Worm (Caenorhabditis elegans): ENCODE measurements around the gene C10C6.7.
A peak's percentile ranks its signal among the peaks of the same experiment; 100 is the strongest.

Gene C10C6.7

DNA sequence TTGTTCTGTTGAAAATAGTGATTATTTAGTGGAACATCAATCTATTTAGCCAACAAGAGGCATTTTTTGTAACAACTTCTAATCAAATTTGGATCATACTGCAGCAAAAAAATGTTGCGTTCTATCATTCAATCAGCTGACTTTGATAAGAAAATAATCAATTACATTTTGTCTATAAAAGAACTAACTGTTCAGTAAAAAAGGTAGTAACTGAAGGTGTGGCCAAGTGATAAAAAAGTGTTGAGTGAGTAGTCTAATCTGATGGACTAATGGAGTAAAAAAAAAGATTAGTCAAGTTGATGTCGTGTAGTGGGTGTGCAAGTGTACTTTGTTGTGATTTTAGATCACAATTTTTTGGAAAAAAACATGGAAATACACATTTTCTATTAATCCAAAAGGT is 25.0 kb upstream of the C10C6.7 start:
- TF ChIP-seq nfya-1 (tag; optimal IDR thresholded peaks at IDR 0.05; ENCODE audit: borderline replicate concordance, insufficient read depth) (no peak), lsy-27 (tag; optimal IDR thresholded peaks at IDR 0.05; ENCODE audit: borderline replicate concordance, insufficient read depth) (no peak), K12H6.12 (tag; optimal IDR thresholded peaks at IDR 0.05) (no peak), mxl-1 (tag; optimal IDR thresholded peaks at IDR 0.05) (no peak), ceh-40 (GFP tag; IDR thresholded peaks at IDR 0.05) (no peak), bed-1 (GFP tag; IDR thresholded peaks at IDR 0.05) (no peak), chd-7 (tag; optimal IDR thresholded peaks at IDR 0.05) (no peak), nhr-120 (GFP tag; IDR thresholded peaks at IDR 0.05) (no peak), K11D2.4 (GFP tag; IDR thresholded peaks at IDR 0.05) (no peak), egrh-3 (GFP tag; IDR thresholded peaks at IDR 0.05) (no peak), sdz-38 (tag; optimal IDR thresholded peaks at IDR 0.05) (no peak), lsl-1 (GFP tag; optimal IDR thresholded peaks at IDR 0.05) (no peak), unc-130 (GFP tag; optimal IDR thresholded peaks at IDR 0.05) (no peak)

DNA sequence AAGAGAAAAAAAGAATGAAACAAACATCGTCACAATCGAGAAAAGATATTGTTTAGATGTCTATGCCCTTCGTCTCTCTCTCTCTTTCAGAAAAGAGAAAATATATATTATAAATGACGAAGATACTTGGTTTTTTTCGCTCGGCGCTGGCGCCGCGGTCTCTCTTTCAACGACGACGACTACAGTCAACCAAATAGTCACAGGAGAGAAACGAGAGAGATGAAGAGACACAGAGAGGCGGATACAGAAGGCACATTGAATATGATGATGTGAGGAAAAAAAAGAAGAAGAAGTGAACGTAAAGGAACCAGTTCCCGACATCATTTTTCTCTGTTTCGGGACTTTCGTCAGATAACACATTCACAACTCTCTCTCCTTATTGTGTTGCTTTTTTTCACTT is 24.1 kb upstream of the C10C6.7 start:
- TF ChIP-seq F10E7.11 (tag; optimal IDR thresholded peaks at IDR 0.05) (no peak), ZK185.1 (tag; optimal IDR thresholded peaks at IDR 0.05; ENCODE audit: poor library complexity, severe bottlenecking) (peak; percentile 25), bed-1 (GFP tag; IDR thresholded peaks at IDR 0.05) (no peak), die-1 (tag; optimal IDR thresholded peaks at IDR 0.05) (peak; percentile 36), atf-7 (tag; optimal IDR thresholded peaks at IDR 0.05) (no peak), egl-18 (GFP tag; IDR thresholded peaks at IDR 0.05) (no peak), madf-6 (GFP tag; IDR thresholded peaks at IDR 0.05) (no peak), ekl-4 (GFP tag; IDR thresholded peaks at IDR 0.05) (no peak), ztf-26 (tag; optimal IDR thresholded peaks at IDR 0.05) (peak; percentile 79), lin-40 (tag; optimal IDR thresholded peaks at IDR 0.05) (peak; percentile 61), mxl-1 (tag; optimal IDR thresholded peaks at IDR 0.05) (no peak), cebp-1 (GFP tag; IDR thresholded peaks at IDR 0.05) (no peak), cebp-1 (tag; optimal IDR thresholded peaks at IDR 0.05) (peak; percentile 25), Y95B8A.8 (GFP tag; IDR thresholded peaks at IDR 0.05) (no peak), somi-1 (GFP tag; optimal IDR thresholded peaks at IDR 0.05) (peak; percentile 87), gei-17 (GFP tag; optimal IDR thresholded peaks at IDR 0.05) (no peak)

DNA sequence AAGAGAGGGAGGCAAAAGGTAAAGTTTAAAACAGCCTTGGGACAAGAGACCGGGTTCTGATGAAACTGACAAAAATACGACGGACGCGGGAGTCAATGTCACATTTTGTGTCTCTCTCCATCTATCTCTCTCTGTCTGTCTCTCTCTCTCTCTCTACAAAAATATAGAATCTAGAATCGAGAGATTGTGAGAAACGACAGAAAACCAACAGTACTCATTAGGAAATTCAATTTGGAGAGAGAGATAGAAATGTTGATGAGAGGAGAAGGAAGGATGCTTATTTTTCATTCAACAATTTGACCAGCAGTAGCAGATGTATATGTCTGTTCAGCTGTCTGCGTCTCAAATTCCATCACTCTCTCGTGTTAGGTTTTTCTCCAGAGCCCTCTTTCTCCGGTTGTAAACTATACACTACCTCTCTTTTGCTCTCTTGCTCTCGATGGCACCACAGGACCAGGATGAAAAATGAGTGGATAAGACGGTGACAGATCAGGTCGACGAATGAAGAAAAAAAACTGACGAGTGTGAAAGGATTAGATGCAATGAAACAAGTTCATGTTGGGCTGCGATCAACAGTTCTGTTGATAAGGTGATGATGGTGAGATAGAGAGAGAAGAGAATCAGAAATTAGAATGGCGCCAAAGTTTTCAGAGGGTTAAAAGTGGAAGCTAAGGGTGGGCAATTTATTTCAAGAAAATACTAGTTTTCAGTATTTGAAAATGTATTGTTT is 22.5 kb upstream of the C10C6.7 start:
- TF ChIP-seq ztf-26 (tag; optimal IDR thresholded peaks at IDR 0.05), result peak; percentile 44
- no peak for TF ChIP-seq egl-44 (GFP tag; IDR thresholded peaks at IDR 0.05)
- TF ChIP-seq snpc-3.4 (tag; optimal IDR thresholded peaks at IDR 0.05), result no peak
- TF ChIP-seq cebp-2 (GFP tag; IDR thresholded peaks at IDR 0.05), result no peak
- peak; percentile 30 for TF ChIP-seq attf-5 (GFP tag; optimal IDR thresholded peaks at IDR 0.05)
- no peak for TF ChIP-seq cebp-1 (GFP tag; IDR thresholded peaks at IDR 0.05)
- TF ChIP-seq cebp-1 (tag; optimal IDR thresholded peaks at IDR 0.05), result peak; percentile 44

DNA sequence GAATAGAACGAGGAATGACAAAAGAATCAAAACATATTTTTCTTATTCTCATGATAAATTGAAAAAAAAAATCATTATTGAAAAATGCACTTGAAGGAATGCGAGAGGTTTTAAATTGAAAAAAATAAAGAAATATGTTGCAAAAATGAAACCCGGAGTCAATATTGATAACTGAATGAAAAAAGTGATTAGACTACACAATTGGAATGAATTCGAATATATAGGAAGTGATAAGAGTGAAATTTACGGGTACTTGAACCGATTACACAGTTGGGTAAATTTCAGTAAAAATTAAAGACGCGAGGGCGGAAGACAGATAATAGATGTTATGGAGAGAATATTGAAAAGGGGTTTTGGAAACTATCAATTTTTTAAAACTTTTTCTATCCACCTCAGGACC is 21.8 kb upstream of the C10C6.7 start:
- no peak for TF ChIP-seq let-526 (GFP tag; IDR thresholded peaks at IDR 0.05)
- no peak for TF ChIP-seq T07F8.4 (tag; optimal IDR thresholded peaks at IDR 0.05)
- TF ChIP-seq nhr-80 (tag; optimal IDR thresholded peaks at IDR 0.05), result peak; percentile 28
- no peak for TF ChIP-seq lir-1 (GFP tag; conservative IDR thresholded peaks at IDR 0.05)

Data from whole organism, young adult.